Fruit fly (Drosophila melanogaster): ENCODE results near the gene Trmt61.

Gene Trmt61

dm6 chr3R:26098502-26099210 is 39.4 kb downstream of the Trmt61 start, which contains the start of gene dysf (continued):
- TF ChIP-seq CG7271 (tag; optimal IDR thresholded peaks at IDR 0.05) (peak; percentile 37), Hr78 (GFP tag; optimal IDR thresholded peaks at IDR 0.05) (peak in 1 of 2 experiments; percentile 32), CG7928 (GFP tag; optimal IDR thresholded peaks at IDR 0.05) (no peak), CG10462 (GFP tag; optimal IDR thresholded peaks at IDR 0.05) (peak; percentile 3), Sox102F (GFP tag; optimal IDR thresholded peaks at IDR 0.05) (peak; percentile 61), Antp (GFP tag; optimal IDR thresholded peaks at IDR 0.05) (no peak), wor (GFP tag; IDR thresholded peaks at IDR 0.05) (peak; percentile 30; the same call in 1 of the 2 replicates), CG12391 (tag; optimal IDR thresholded peaks at IDR 0.05) (peak; percentile 77), MTF-1 (GFP tag; optimal IDR thresholded peaks at IDR 0.05; ENCODE audit: borderline replicate concordance) (no peak), Xbp1 (GFP tag; optimal IDR thresholded peaks at IDR 0.05) (peak; percentile 48), CG7745 (tag; optimal IDR thresholded peaks at IDR 0.05) (no peak), CG10267 (tag; optimal IDR thresholded peaks at IDR 0.05) (peak; percentile 80), Eip74EF (GFP tag; optimal IDR thresholded peaks at IDR 0.05) (peak in 1 of 2 experiments; percentile 45), az2 (GFP tag; optimal IDR thresholded peaks at IDR 0.05) (peak; percentile 38), H15 (GFP tag; IDR thresholded peaks at IDR 0.05) (0 out of 3 replicates have a peak, but pooled peaks have one; percentile 32), CG9932 (GFP tag; IDR thresholded peaks at IDR 0.05) (peak; percentile 46), CG4404 (GFP tag; IDR thresholded peaks at IDR 0.05) (peak; percentile 50; the same call in 1 of the 2 replicates), Spps (tag; optimal IDR thresholded peaks at IDR 0.05) (peak; percentile 54), CG8281 (tag; optimal IDR thresholded peaks at IDR 0.05) (peak; percentile 35), CG30431 (GFP tag; optimal IDR thresholded peaks at IDR 0.05) (peak; percentile 37), CG6854 (GFP tag; optimal IDR thresholded peaks at IDR 0.05) (peak; percentile 22), CG6765 (GFP tag; optimal IDR thresholded peaks at IDR 0.05) (peak; percentile 23), sqz (GFP tag; optimal IDR thresholded peaks at IDR 0.05) (no peak), Stat92E (GFP tag; optimal IDR thresholded peaks at IDR 0.05) (no peak), cwo (GFP tag; optimal IDR thresholded peaks at IDR 0.05) (peak; percentile 10), tgo (GFP tag; IDR thresholded peaks at IDR 0.05) (peak; percentile 54), CG9817 (tag; optimal IDR thresholded peaks at IDR 0.05) (no peak), row (GFP tag; IDR thresholded peaks at IDR 0.05) (peak; percentile 68; the same call in 2 of the 3 replicates), Chrac-16 (GFP tag; optimal IDR thresholded peaks at IDR 0.05) (peak; percentile 30), ro (GFP tag; IDR thresholded peaks at IDR 0.05) (peak; percentile 23; the same call in 1 of the 2 replicates), Side (GFP tag; optimal IDR thresholded peaks at IDR 0.05) (no peak), CG4820 (GFP tag; optimal IDR thresholded peaks at IDR 0.05) (peak; percentile 50), ase (GFP tag; IDR thresholded peaks at IDR 0.05) (peak; percentile 28; the same call in 1 of the 3 replicates), CG9437 (GFP tag; optimal IDR thresholded peaks at IDR 0.05) (peak; percentile 75), caup (GFP tag; optimal IDR thresholded peaks at IDR 0.05; ENCODE audit: severe bottlenecking) (peak; percentile 25), CG5245 (GFP tag; optimal IDR thresholded peaks at IDR 0.05) (peak; percentile 28), zen (tag; optimal IDR thresholded peaks at IDR 0.05) (peak; percentile 77), E2f2 (GFP tag; IDR thresholded peaks at IDR 0.05) (peak; percentile 24; the same call in 1 of the 2 replicates), CG15514 (GFP tag; optimal IDR thresholded peaks at IDR 0.05) (no peak), odd (GFP tag; optimal IDR thresholded peaks at IDR 0.05) (peak; percentile 68), tll (GFP tag; optimal IDR thresholded peaks at IDR 0.05) (no peak), CG15601 (tag; optimal IDR thresholded peaks at IDR 0.05) (peak; percentile 68), gsb-n (tag; optimal IDR thresholded peaks at IDR 0.05) (peak; percentile 74), Kr (GFP tag; optimal IDR thresholded peaks at IDR 0.05) (no peak), CG11695 (GFP tag; IDR thresholded peaks at IDR 0.05) (peak; percentile 72), trem (tag; optimal IDR thresholded peaks at IDR 0.05) (peak; percentile 59), stc (GFP tag; IDR thresholded peaks at IDR 0.05) (peak; percentile 45; the same call in 1 of the 2 replicates)
